Fruit fly (Drosophila melanogaster) whole organism, prepupa: Measurements from ENCODE around the gene Sgs5bis.
A peak's percentile ranks its signal among the peaks of the same experiment; 100 is the strongest.

Source experiments
- Blimp-1 ChIP-seq: fragments of 200-800 bp; sonication (Bioruptor generic); optimal IDR thresholded peaks from 3 replicates; lab custom pipeline; 2017; ENCODE audit warnings: missing biosample characterization, missing genetic modification characterization, mild to moderate bottlenecking, moderate library complexity, missing genetic modification reagents
- CG10669 ChIP-seq: fragments of 200-800 bp; sonication (Bioruptor generic); optimal IDR thresholded peaks from 3 replicates; lab custom pipeline; 2018; ENCODE audit warnings: missing biosample characterization, mild to moderate bottlenecking, missing genetic modification characterization, moderate library complexity
- CG11294 ChIP-seq: fragments of 200-800 bp; sonication (Bioruptor generic); IDR thresholded peaks from 2 replicates; pipeline ENCODE4 v1.3.6; 2022; ENCODE audit warnings: missing biosample characterization, missing genetic modification characterization
- CG15336 ChIP-seq: fragments of 200-800 bp; sonication (Bioruptor generic); IDR thresholded peaks from 2 replicates; pipeline ENCODE4 v1.3.6; 2022; ENCODE audit warnings: missing biosample characterization, missing genetic modification characterization
- CG16779 ChIP-seq: fragments of 200-800 bp; sonication (Bioruptor generic); optimal IDR thresholded peaks from 3 replicates; lab custom pipeline; 2017; ENCODE audit warnings: missing biosample characterization, mild to moderate bottlenecking, missing genetic modification characterization
- CG3032 ChIP-seq: fragments of 200-800 bp; optimal IDR thresholded peaks from 2 replicates; lab custom pipeline; 2019; ENCODE audit warnings: missing biosample characterization, mild to moderate bottlenecking, missing genetic modification characterization, moderate library complexity
- CG31627 ChIP-seq: fragments of 200-800 bp; sonication (Bioruptor generic); optimal IDR thresholded peaks from 3 replicates; lab custom pipeline; 2016; ENCODE audit warnings: missing biosample characterization, missing genetic modification characterization
- CG32006 ChIP-seq: fragments of 200-800 bp; sonication (Bioruptor generic); optimal IDR thresholded peaks from 3 replicates; lab custom pipeline; 2017; ENCODE audit warnings: missing biosample characterization, mild to moderate bottlenecking, missing genetic modification characterization
- CG34406 ChIP-seq: fragments of 200-800 bp; sonication (Bioruptor generic); optimal IDR thresholded peaks from 3 replicates; lab custom pipeline; 2016; ENCODE audit warnings: missing biosample characterization, missing genetic modification characterization
- CG3919 ChIP-seq: fragments of 200-800 bp; sonication (Bioruptor generic); optimal IDR thresholded peaks from 3 replicates; lab custom pipeline; 2016; ENCODE audit warnings: missing biosample characterization, missing genetic modification characterization
- CG6276 ChIP-seq: fragments of 200-800 bp; sonication (Bioruptor generic); optimal IDR thresholded peaks from 2 replicates; lab custom pipeline; 2017; ENCODE audit warnings: missing biosample characterization, mild to moderate bottlenecking, missing genetic modification characterization
- CG6792 ChIP-seq: fragments of 200-800 bp; sonication (Bioruptor generic); optimal IDR thresholded peaks from 3 replicates; lab custom pipeline; 2016; ENCODE audit warnings: missing biosample characterization, missing genetic modification characterization
- CG6808 ChIP-seq: fragments of 200-800 bp; sonication (Bioruptor generic); optimal IDR thresholded peaks from 3 replicates; lab custom pipeline; 2017; ENCODE audit warnings: missing biosample characterization, missing genetic modification characterization, mild to moderate bottlenecking, moderate library complexity, missing genetic modification reagents
- CG6854 ChIP-seq: fragments of 200-800 bp; sonication (Bioruptor generic); optimal IDR thresholded peaks from 2 replicates; lab custom pipeline; 2017; ENCODE audit warnings: missing biosample characterization, mild to moderate bottlenecking, missing genetic modification characterization
- CG7368 ChIP-seq: fragments of 200-800 bp; sonication (Bioruptor generic); optimal IDR thresholded peaks from 3 replicates; lab custom pipeline; 2016; ENCODE audit warnings: missing biosample characterization, missing genetic modification characterization
- CG8119 ChIP-seq: fragments of 200-800 bp; sonication (Bioruptor generic); IDR thresholded peaks from 3 replicates; pipeline ENCODE4 v1.3.6; 2022; ENCODE audit warnings: missing biosample characterization, missing genetic modification characterization
- CG9139 ChIP-seq: fragments of 200-800 bp; sonication (Bioruptor generic); optimal IDR thresholded peaks from 3 replicates; lab custom pipeline; 2017; ENCODE audit warnings: missing biosample characterization, mild to moderate bottlenecking, missing genetic modification characterization
- Eip75B ChIP-seq: fragments of 200-800 bp; sonication (Bioruptor generic); optimal IDR thresholded peaks from 3 replicates; lab custom pipeline; 2016; ENCODE audit warnings: missing biosample characterization, missing genetic modification characterization
- Eip78C ChIP-seq: fragments of 200-800 bp; sonication (Bioruptor generic); peaks from one replicate; lab custom pipeline; 2016; ENCODE audit warnings: missing biosample characterization, missing genetic modification characterization
- Eip93F ChIP-seq: fragments of 200-800 bp; sonication (Bioruptor generic); optimal IDR thresholded peaks from 2 replicates; lab custom pipeline; 2016; ENCODE audit warnings: missing biosample characterization, mild to moderate bottlenecking, missing genetic modification characterization
- Ets21C ChIP-seq: fragments of 200-800 bp; sonication (Bioruptor generic); optimal IDR thresholded peaks from 3 replicates; lab custom pipeline; 2016; ENCODE audit warnings: missing biosample characterization, missing genetic modification characterization
- Ets96B ChIP-seq: fragments of 200-800 bp; optimal IDR thresholded peaks from 2 replicates; lab custom pipeline; 2019; ENCODE audit warnings: missing biosample characterization, mild to moderate bottlenecking, missing genetic modification characterization, moderate library complexity
- Hr38 ChIP-seq: sonication (Bioruptor generic); optimal IDR thresholded peaks from 2 replicates; lab custom pipeline; 2016; ENCODE audit warnings: missing biosample characterization, missing genetic modification characterization
- Hr39 ChIP-seq: fragments of 200-800 bp; sonication (Bioruptor generic); optimal IDR thresholded peaks from 2 replicates; lab custom pipeline; 2016; ENCODE audit warnings: missing biosample characterization, missing genetic modification characterization
- Hr4 ChIP-seq: fragments of 200-800 bp; sonication (Bioruptor generic); optimal IDR thresholded peaks from 3 replicates; lab custom pipeline; 2016; ENCODE audit warnings: missing biosample characterization, missing genetic modification characterization
- Met ChIP-seq: fragments of 200-800 bp; sonication (Bioruptor generic); optimal IDR thresholded peaks from 3 replicates; lab custom pipeline; 2016; ENCODE audit warnings: missing biosample characterization, missing genetic modification characterization
- OdsH ChIP-seq: fragments of 200-800 bp; sonication (Bioruptor generic); optimal IDR thresholded peaks from 3 replicates; lab custom pipeline; 2016; ENCODE audit warnings: missing biosample characterization, missing genetic modification characterization
- Smox ChIP-seq: fragments of 200-800 bp; sonication (Bioruptor generic); optimal IDR thresholded peaks from 3 replicates; lab custom pipeline; 2016; ENCODE audit warnings: missing biosample characterization, missing genetic modification characterization
- Sox102F ChIP-seq: fragments of 200-800 bp; sonication (Bioruptor generic); optimal IDR thresholded peaks from 2 replicates; lab custom pipeline; 2016; ENCODE audit warnings: missing biosample characterization, mild to moderate bottlenecking, missing genetic modification characterization
- Sox15 ChIP-seq: fragments of 200-800 bp; sonication (Bioruptor generic); optimal IDR thresholded peaks from 3 replicates; lab custom pipeline; 2016; ENCODE audit warnings: missing biosample characterization, missing genetic modification characterization
- achi ChIP-seq: fragments of 200-800 bp; sonication (Bioruptor generic); optimal IDR thresholded peaks from 3 replicates; lab custom pipeline; 2016; ENCODE audit warnings: missing biosample characterization, missing genetic modification characterization
- acj6 ChIP-seq: fragments of 200-800 bp; sonication (Bioruptor generic); optimal IDR thresholded peaks from 3 replicates; lab custom pipeline; 2016; ENCODE audit warnings: missing biosample characterization, missing genetic modification characterization
- cyc ChIP-seq: fragments of 200-800 bp; sonication (Bioruptor generic); optimal IDR thresholded peaks from 3 replicates; lab custom pipeline; 2016; ENCODE audit warnings: missing biosample characterization, missing genetic modification characterization
- dsx ChIP-seq: fragments of 200-800 bp; optimal IDR thresholded peaks from 3 replicates; lab custom pipeline; 2019; ENCODE audit warnings: missing biosample characterization, mild to moderate bottlenecking, missing genetic modification characterization, moderate library complexity; ENCODE audit not compliant: poor library complexity, severe bottlenecking
- eg ChIP-seq: fragments of 200-800 bp; sonication (Bioruptor generic); IDR thresholded peaks from 3 replicates; pipeline ENCODE4 v1.3.6; 2022; ENCODE audit warnings: missing biosample characterization, missing genetic modification characterization
- esn ChIP-seq: fragments of 200-800 bp; sonication (Bioruptor generic); optimal IDR thresholded peaks from 2 replicates; lab custom pipeline; 2016; ENCODE audit warnings: missing biosample characterization, mild to moderate bottlenecking, missing genetic modification characterization, moderate library complexity
- lz ChIP-seq: fragments of 200-800 bp; sonication (Bioruptor generic); optimal IDR thresholded peaks from 3 replicates; lab custom pipeline; 2016; ENCODE audit warnings: missing biosample characterization, missing genetic modification characterization
- net ChIP-seq: fragments of 200-800 bp; sonication (Bioruptor generic); optimal IDR thresholded peaks from 3 replicates; lab custom pipeline; 2016; ENCODE audit warnings: missing biosample characterization, missing genetic modification characterization
- pdm3 ChIP-seq: fragments of 200-800 bp; sonication (Bioruptor generic); optimal IDR thresholded peaks from 3 replicates; lab custom pipeline; 2016; ENCODE audit warnings: missing biosample characterization, missing genetic modification characterization
- salr ChIP-seq, 2 experiments: fragments of 200-800 bp; sonication (Bioruptor generic); optimal IDR thresholded peaks; 3 replicates each; lab custom pipeline; 2016 to 2018; ENCODE audit warnings: missing biosample characterization in 2 of 2, missing genetic modification characterization in 2 of 2, mild to moderate bottlenecking in 1 of 2
- ss ChIP-seq, 2 experiments: fragments of 200-800 bp; sonication (Bioruptor generic); optimal IDR thresholded peaks; 2 replicates in 1 of 2; 3 replicates in 1 of 2; lab custom pipeline; 2017 to 2018; ENCODE audit warnings: mild to moderate bottlenecking in 2 of 2, missing biosample characterization in 2 of 2, missing genetic modification characterization in 2 of 2, moderate library complexity in 1 of 2
- svp ChIP-seq: fragments of 200-800 bp; sonication (Bioruptor generic); peaks from one replicate; lab custom pipeline; 2016; ENCODE audit warnings: missing biosample characterization, missing genetic modification characterization

Gene Sgs5bis

DNA sequence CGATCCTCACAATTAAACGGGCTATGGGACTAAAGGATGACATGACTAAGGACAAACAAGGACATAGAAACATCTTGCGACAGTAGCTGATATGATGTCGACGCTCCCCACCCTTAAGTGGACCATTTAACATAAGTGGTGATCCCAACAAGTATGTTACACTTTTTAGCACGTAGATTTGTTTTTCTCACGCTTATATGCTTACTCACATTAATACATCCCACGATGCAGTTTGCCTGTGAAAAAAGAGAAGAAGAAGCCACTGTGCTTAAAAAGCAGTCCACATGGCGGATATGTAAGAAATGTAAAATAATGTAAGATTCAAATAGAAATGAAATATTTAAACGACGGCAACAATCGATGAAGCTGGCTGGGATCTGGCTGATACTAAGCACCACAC is 20.9 kb downstream of the Sgs5bis start:
- TF ChIP-seq acj6: no peak
- TF ChIP-seq CG11294 (GFP tag; lab: Robert Waterston, UW): no peak
- no peak for TF ChIP-seq CG16779
- no peak for TF ChIP-seq achi (GFP tag; lab: Kevin White, UChicago)
- TF ChIP-seq Sox15 (GFP tag; lab: Kevin White, UChicago): no peak
- TF ChIP-seq pdm3 (GFP tag; lab: Kevin White, UChicago): no peak
- no peak for TF ChIP-seq Sox102F (GFP tag; lab: Kevin White, UChicago)
- TF ChIP-seq CG7368 (GFP tag; lab: Kevin White, UChicago): no peak
- TF ChIP-seq salr (GFP tag; optimal IDR thresholded peaks at IDR 0.05; lab: Kevin White, UChicago): no peak
- no peak for TF ChIP-seq lz (GFP tag; lab: Kevin White, UChicago)
- TF ChIP-seq Eip78C: no peak
- no peak for TF ChIP-seq CG3919 (GFP tag; lab: Kevin White, UChicago)
- no peak for TF ChIP-seq esn
- no peak for TF ChIP-seq Ets96B (tag; lab: Kevin White, UChicago)
- TF ChIP-seq, all 60 proteins: peak for 0

DNA sequence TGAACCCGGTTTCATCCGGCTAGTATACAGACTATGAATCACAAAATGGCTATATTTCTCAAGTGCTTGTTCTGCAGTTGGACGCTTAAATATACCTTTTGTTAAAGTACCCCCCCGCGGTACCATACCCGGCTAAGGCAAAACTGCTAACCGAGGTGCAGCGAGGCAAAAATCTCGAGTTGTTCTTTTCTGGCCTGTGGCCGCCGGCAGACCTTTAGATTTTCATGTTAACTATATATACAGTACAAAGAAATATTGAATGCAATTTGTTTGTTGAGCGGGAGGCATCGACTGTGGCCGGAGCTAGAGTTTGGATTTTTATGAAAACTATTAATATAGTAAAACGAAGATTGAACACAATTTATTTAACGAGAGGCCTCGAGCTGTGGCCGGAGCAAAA is 21.6 kb downstream of the Sgs5bis start:
- TF ChIP-seq Met (GFP tag; lab: Kevin White, UChicago) (no peak), pdm3 (GFP tag; lab: Kevin White, UChicago) (no peak), CG15336 (GFP tag; lab: Robert Waterston, UW) (0 out of 2 replicates have a peak, but pooled peaks have one; percentile 10), Ets21C (GFP tag; lab: Kevin White, UChicago) (no peak), CG6792 (GFP tag; lab: Kevin White, UChicago) (no peak), CG16779 (no peak), Sox15 (GFP tag; lab: Kevin White, UChicago) (no peak), CG34406 (GFP tag; lab: Kevin White, UChicago) (no peak)

DNA sequence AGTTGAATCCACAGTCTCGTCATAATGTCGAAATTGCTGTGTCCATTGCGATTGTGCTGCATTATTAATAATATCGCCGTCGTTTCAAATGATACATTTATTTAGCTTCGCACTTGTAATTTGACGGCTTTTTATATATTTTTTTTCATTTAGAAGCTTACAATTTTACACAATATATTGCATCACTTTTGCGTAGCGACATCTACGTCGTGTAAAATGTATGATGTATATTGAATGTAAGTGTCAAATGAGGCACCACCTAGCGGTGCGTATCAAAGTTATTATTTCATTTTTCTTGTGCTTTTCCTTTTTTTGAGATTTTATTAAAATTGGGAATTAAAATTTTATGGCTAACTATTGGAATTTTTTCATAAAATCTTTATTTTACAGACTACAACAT is 22.4 kb downstream of the Sgs5bis start:
- TF ChIP-seq CG3032 (tag; lab: Kevin White, UChicago) (peak; percentile 11), lz (GFP tag; lab: Kevin White, UChicago) (no peak)
- TF ChIP-seq, all 60 proteins: peak for 1

DNA sequence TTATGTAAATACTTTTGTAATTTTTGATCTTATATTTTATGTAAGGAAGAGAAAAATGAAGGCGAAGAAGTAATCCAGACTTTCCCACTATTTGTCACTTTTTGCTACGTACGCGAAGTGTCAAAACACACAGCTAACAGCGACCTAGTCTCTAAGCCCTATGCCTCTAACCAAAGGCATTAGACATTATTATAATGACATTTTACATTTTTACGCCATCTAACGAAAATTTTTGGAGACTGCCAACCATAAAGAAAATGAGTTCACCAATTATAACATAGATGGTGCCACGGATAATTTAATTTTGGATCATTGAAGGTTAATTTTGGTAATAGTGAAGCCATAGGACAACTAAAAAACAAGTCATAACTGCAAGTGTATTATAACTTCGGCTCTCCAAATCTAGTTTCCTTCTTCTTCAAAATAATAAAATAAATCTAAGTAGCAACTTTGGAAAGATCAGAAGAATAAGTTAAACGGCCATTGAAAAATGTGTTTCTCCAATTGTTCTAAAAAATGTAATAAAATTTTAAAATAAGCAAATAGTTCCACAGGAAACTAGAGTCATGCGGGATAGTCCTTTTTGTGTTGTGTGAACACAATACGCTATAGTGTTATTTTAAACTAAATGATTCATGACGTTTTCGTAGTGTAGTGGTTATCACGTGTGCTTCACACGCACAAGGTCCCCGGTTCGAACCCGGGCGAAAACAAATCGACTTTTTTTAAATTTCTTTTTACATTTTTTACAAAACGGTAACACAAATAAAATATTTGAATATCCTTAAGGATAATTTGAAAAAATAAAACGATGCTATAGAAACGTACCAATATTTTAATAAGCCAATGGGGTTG is 23.2 kb downstream of the Sgs5bis start:
- TF ChIP-seq Eip75B (no peak), lz (GFP tag; lab: Kevin White, UChicago) (peak; percentile 6), Eip78C (peak; percentile 79), achi (GFP tag; lab: Kevin White, UChicago) (no peak), Sox15 (GFP tag; lab: Kevin White, UChicago) (no peak), acj6 (peak; percentile 9), CG31627 (GFP tag; lab: Kevin White, UChicago) (peak; percentile 22), CG32006 (GFP tag; lab: Kevin White, UChicago) (peak; percentile 11), pdm3 (GFP tag; lab: Kevin White, UChicago) (peak; percentile 9), CG10669 (no peak), Sox102F (GFP tag; lab: Kevin White, UChicago) (no peak), net (GFP tag; lab: Kevin White, UChicago) (no peak), svp (GFP tag; lab: Kevin White, UChicago) (peak; percentile 55), OdsH (GFP tag; lab: Kevin White, UChicago) (no peak), Smox (GFP tag; lab: Kevin White, UChicago) (peak; percentile 3), CG9139 (GFP tag; lab: Kevin White, UChicago) (no peak), CG6808 (GFP tag; lab: Kevin White, UChicago) (no peak), CG15336 (GFP tag; lab: Robert Waterston, UW) (peak; percentile 55; the same call in 1 of the 2 replicates), eg (GFP tag; lab: Robert Waterston, UW) (no peak), CG6276 (peak; percentile 31), Eip93F (GFP tag; lab: Kevin White, UChicago) (no peak), cyc (GFP tag; lab: Kevin White, UChicago) (peak; percentile 22), CG8119 (GFP tag; lab: Robert Waterston, UW) (peak; percentile 24; the same call in 1 of the 3 replicates), Hr4 (GFP tag; lab: Kevin White, UChicago) (peak; percentile 20), Hr39 (peak; percentile 48), Blimp-1 (GFP tag; lab: Kevin White, UChicago) (no peak), CG6792 (GFP tag; lab: Kevin White, UChicago) (peak; percentile 3), Hr38 (GFP tag; lab: Kevin White, UChicago) (no peak), CG6854 (peak; percentile 5), Met (GFP tag; lab: Kevin White, UChicago) (peak; percentile 27), ss (GFP tag; optimal IDR thresholded peaks at IDR 0.05; lab: Kevin White, UChicago) (peak; percentile 44 to 54), dsx (GFP tag; lab: Kevin White, UChicago) (no peak)
- TF ChIP-seq, all 60 proteins: peak for 18
